Worm (Caenorhabditis elegans): ENCODE data around the gene fbxb-97.

- TF ChIP-seq him-1 (tag; optimal IDR thresholded peaks at IDR 0.05) (no peak), dao-5 (tag; optimal IDR thresholded peaks at IDR 0.05) (no peak)
These were observed 41.1 kb upstream of the fbxb-97 start, which contains the start of gene math-8 for ce11 chrII:1889071-1889470.

Measured in whole organism, L4/young adult.